Fruit fly (Drosophila melanogaster) whole organism, embryonic: ENCODE measurements around the gene CG12024.

Experiments
- Bteb2 ChIP-seq: fragments of 200-800 bp; sonication (Bioruptor generic); optimal IDR thresholded peaks from 2 replicates; lab custom pipeline; 2016; ENCODE audit warnings: missing biosample characterization, missing genetic modification characterization
- CG10654 ChIP-seq: fragments of 200-800 bp; sonication (Bioruptor generic); optimal IDR thresholded peaks from 2 replicates; lab custom pipeline; 2016; ENCODE audit warnings: missing biosample characterization, missing genetic modification characterization
- CG11093 ChIP-seq: fragments of 200-800 bp; sonication (Bioruptor generic); IDR thresholded peaks from 3 replicates; pipeline ENCODE4 v1.3.6; 2022; ENCODE audit warnings: missing biosample characterization, missing genetic modification characterization
- CG11560 ChIP-seq: fragments of 200-800 bp; sonication (Bioruptor generic); IDR thresholded peaks from 3 replicates; pipeline ENCODE4 v1.3.6; 2022; ENCODE audit warnings: missing biosample characterization, missing genetic modification characterization
- CG14014 ChIP-seq: fragments of 200-800 bp; sonication (Bioruptor generic); IDR thresholded peaks from 2 replicates; pipeline ENCODE4 v1.3.6; 2022; ENCODE audit warnings: missing biosample characterization, missing genetic modification characterization
- CG14441 ChIP-seq: fragments of 200-800 bp; sonication (Bioruptor generic); IDR thresholded peaks from 2 replicates; pipeline ENCODE4 v1.3.6; 2022; ENCODE audit warnings: missing biosample characterization, missing genetic modification characterization
- CG15011 ChIP-seq: fragments of 200-800 bp; sonication (Bioruptor generic); optimal IDR thresholded peaks from 3 replicates; lab custom pipeline; 2018; ENCODE audit warnings: missing biosample characterization, mild to moderate bottlenecking, missing genetic modification characterization
- CG1603 ChIP-seq: fragments of 200-800 bp; sonication (Bioruptor generic); optimal IDR thresholded peaks from 2 replicates; lab custom pipeline; 2019; ENCODE audit warnings: missing biosample characterization, mild to moderate bottlenecking, missing genetic modification characterization, moderate library complexity
- CG17361 ChIP-seq: fragments of 200-800 bp; sonication (Bioruptor generic); IDR thresholded peaks from 3 replicates; pipeline ENCODE4 v1.3.6; 2022; ENCODE audit warnings: missing biosample characterization, missing genetic modification characterization
- CG18619 ChIP-seq: fragments of 200-800 bp; sonication (Bioruptor generic); optimal IDR thresholded peaks from 3 replicates; lab custom pipeline; 2017; ENCODE audit warnings: missing biosample characterization, mild to moderate bottlenecking, missing genetic modification characterization
- CG2889 ChIP-seq: fragments of 200-800 bp; sonication (Bioruptor generic); IDR thresholded peaks from 3 replicates; pipeline ENCODE4 v1.3.6; 2022; ENCODE audit warnings: missing biosample characterization, missing genetic modification characterization
- CG30020 ChIP-seq: fragments of 200-800 bp; optimal IDR thresholded peaks from 2 replicates; lab custom pipeline; 2019; ENCODE audit warnings: missing biosample characterization, mild to moderate bottlenecking, missing genetic modification characterization, moderate library complexity
- CG32772 ChIP-seq: fragments of 200-800 bp; sonication (Bioruptor generic); IDR thresholded peaks from 2 replicates; pipeline ENCODE4 v1.3.6; 2022; ENCODE audit warnings: missing biosample characterization, missing genetic modification characterization
- CG4282 ChIP-seq: fragments of 200-800 bp; sonication (Bioruptor generic); optimal IDR thresholded peaks from 2 replicates; lab custom pipeline; 2016; ENCODE audit warnings: missing biosample characterization, missing genetic modification characterization
- CG4328 ChIP-seq: fragments of 200-800 bp; sonication (Bioruptor generic); optimal IDR thresholded peaks from 3 replicates; lab custom pipeline; 2017; ENCODE audit warnings: missing biosample characterization, missing genetic modification reagents, missing genetic modification characterization
- CG4424 ChIP-seq: fragments of 200-800 bp; sonication (Bioruptor generic); optimal IDR thresholded peaks from 3 replicates; lab custom pipeline; 2016; ENCODE audit warnings: missing biosample characterization, missing genetic modification characterization
- CG4730 ChIP-seq: fragments of 200-800 bp; sonication (Bioruptor generic); IDR thresholded peaks from 2 replicates; pipeline ENCODE4 v1.3.6; 2022; ENCODE audit warnings: missing biosample characterization, missing genetic modification characterization
- CG6654 ChIP-seq: fragments of 200-800 bp; sonication (Bioruptor generic); optimal IDR thresholded peaks from 2 replicates; lab custom pipeline; 2017; ENCODE audit warnings: missing biosample characterization, mild to moderate bottlenecking, missing genetic modification characterization
- CG8944 ChIP-seq: fragments of 200-800 bp; sonication (Bioruptor generic); optimal IDR thresholded peaks from 3 replicates; lab custom pipeline; 2016; ENCODE audit warnings: missing biosample characterization, missing genetic modification characterization
- CTCF ChIP-seq: fragments of 200-800 bp; sonication (Bioruptor generic); optimal IDR thresholded peaks from 2 replicates; lab custom pipeline; 2017; ENCODE audit warnings: missing biosample characterization, mild to moderate bottlenecking, missing genetic modification characterization, moderate library complexity
- Chrac-16 ChIP-seq: fragments of 200-800 bp; sonication (Bioruptor generic); optimal IDR thresholded peaks from 3 replicates; lab custom pipeline; 2016; ENCODE audit warnings: missing biosample characterization, missing genetic modification characterization
- HLH4C ChIP-seq: fragments of 200-800 bp; sonication (Bioruptor generic); IDR thresholded peaks from 3 replicates; pipeline ENCODE4 v1.3.6; 2022; ENCODE audit warnings: missing biosample characterization, missing genetic modification characterization; ENCODE audit not compliant: partially characterized antibody
- Mes4 ChIP-seq: fragments of 200-800 bp; sonication (Bioruptor generic); optimal IDR thresholded peaks from 2 replicates; lab custom pipeline; 2016; ENCODE audit warnings: missing biosample characterization, missing genetic modification characterization
- NC2β ChIP-seq: fragments of 200-800 bp; sonication (Bioruptor generic); optimal IDR thresholded peaks from 2 replicates; lab custom pipeline; 2016; ENCODE audit warnings: missing biosample characterization, missing genetic modification characterization
- NfI ChIP-seq: fragments of 200-800 bp; sonication (Bioruptor generic); optimal IDR thresholded peaks from 3 replicates; lab custom pipeline; 2018; ENCODE audit warnings: missing biosample characterization, mild to moderate bottlenecking, missing genetic modification characterization, moderate library complexity
- Oli ChIP-seq: fragments of 200-800 bp; sonication (Bioruptor generic); optimal IDR thresholded peaks from 2 replicates; lab custom pipeline; 2018; ENCODE audit warnings: missing biosample characterization, mild to moderate bottlenecking, missing genetic modification characterization, moderate library complexity
- PHDP ChIP-seq: fragments of 200-800 bp; sonication (Bioruptor generic); optimal IDR thresholded peaks from 3 replicates; lab custom pipeline; 2018; ENCODE audit warnings: missing biosample characterization, mild to moderate bottlenecking, missing genetic modification characterization, moderate library complexity
- Side ChIP-seq: fragments of 200-800 bp; sonication (Bioruptor generic); optimal IDR thresholded peaks from 2 replicates; lab custom pipeline; 2016; ENCODE audit warnings: missing biosample characterization, missing genetic modification characterization
- Sox102F ChIP-seq: fragments of 200-800 bp; sonication (Bioruptor generic); optimal IDR thresholded peaks from 2 replicates; lab custom pipeline; 2018; ENCODE audit warnings: missing biosample characterization, mild to moderate bottlenecking, missing genetic modification characterization, moderate library complexity
- Tbp ChIP-seq: fragments of >200 bp; optimal IDR thresholded peaks from 2 replicates; lab custom pipeline; 2018; ENCODE audit warnings: missing biosample characterization, missing genetic modification characterization
- ap ChIP-seq: fragments of 200-800 bp; sonication (Bioruptor generic); IDR thresholded peaks from 2 replicates; pipeline ENCODE4 v1.3.6; 2022; ENCODE audit warnings: missing biosample characterization, missing genetic modification characterization
- az2 ChIP-seq: fragments of 200-800 bp; sonication (Bioruptor generic); optimal IDR thresholded peaks from 3 replicates; lab custom pipeline; 2016; ENCODE audit warnings: missing biosample characterization, missing genetic modification characterization
- ci ChIP-seq: fragments of 200-800 bp; sonication (Bioruptor generic); IDR thresholded peaks from 3 replicates; pipeline ENCODE4 v1.3.6; 2022; ENCODE audit warnings: missing biosample characterization, missing genetic modification characterization
- danr ChIP-seq: fragments of 200-800 bp; sonication (Bioruptor generic); IDR thresholded peaks from 2 replicates; pipeline ENCODE4 v1.3.6; 2022; ENCODE audit warnings: missing biosample characterization, missing genetic modification characterization
- disco-r ChIP-seq: fragments of 200-800 bp; sonication (Bioruptor generic); optimal IDR thresholded peaks from 2 replicates; lab custom pipeline; 2016; ENCODE audit warnings: missing biosample characterization, missing genetic modification characterization
- dmrt99B ChIP-seq: fragments of 200-800 bp; sonication (Bioruptor generic); optimal IDR thresholded peaks from 2 replicates; lab custom pipeline; 2018; ENCODE audit warnings: missing biosample characterization, mild to moderate bottlenecking, missing genetic modification characterization, moderate library complexity
- eyg ChIP-seq: fragments of 200-800 bp; sonication (Bioruptor generic); optimal IDR thresholded peaks from 3 replicates; lab custom pipeline; 2016; ENCODE audit warnings: missing biosample characterization, missing genetic modification characterization
- fd102C ChIP-seq: fragments of 200-800 bp; sonication (Bioruptor generic); optimal IDR thresholded peaks from 2 replicates; lab custom pipeline; 2018; ENCODE audit warnings: missing biosample characterization, mild to moderate bottlenecking, missing genetic modification characterization, moderate library complexity
- fd3F ChIP-seq: fragments of 200-800 bp; sonication (Bioruptor generic); optimal IDR thresholded peaks from 2 replicates; lab custom pipeline; 2018; ENCODE audit warnings: missing biosample characterization, mild to moderate bottlenecking, missing genetic modification characterization, moderate library complexity
- fd64A ChIP-seq: fragments of 200-800 bp; sonication (Bioruptor generic); optimal IDR thresholded peaks from 3 replicates; lab custom pipeline; 2018; ENCODE audit warnings: missing biosample characterization, mild to moderate bottlenecking, missing genetic modification characterization
- gce ChIP-seq: fragments of 200-800 bp; sonication (Bioruptor generic); IDR thresholded peaks from 3 replicates; pipeline ENCODE4 v1.3.6; 2022; ENCODE audit warnings: missing biosample characterization, missing genetic modification characterization
- inv ChIP-seq: fragments of 200-800 bp; sonication (Bioruptor generic); IDR thresholded peaks from 2 replicates; pipeline ENCODE4 v1.3.6; 2022; ENCODE audit warnings: missing biosample characterization, missing genetic modification characterization; ENCODE audit not compliant: partially characterized antibody
- lab ChIP-seq: fragments of 200-800 bp; sonication (Bioruptor generic); optimal IDR thresholded peaks from 3 replicates; lab custom pipeline; 2017; ENCODE audit warnings: missing biosample characterization, missing genetic modification characterization, mild to moderate bottlenecking, moderate library complexity, missing genetic modification reagents
- lola ChIP-seq, 3 experiments: fragments of >200 bp in 2 of 3; fragments of 200-800 bp in 1 of 3; sonication (Bioruptor generic) in 1 of 3; optimal IDR thresholded peaks; 2 replicates each; lab custom pipeline; 2017 to 2019; ENCODE audit warnings: missing biosample characterization in 3 of 3, missing genetic modification characterization in 3 of 3, mild to moderate bottlenecking in 1 of 3, moderate library complexity in 1 of 3
- mam ChIP-seq: fragments of 200-800 bp; sonication (Bioruptor generic); optimal IDR thresholded peaks from 3 replicates; lab custom pipeline; 2016; ENCODE audit warnings: missing biosample characterization, missing genetic modification characterization
- nom ChIP-seq: fragments of 200-800 bp; sonication (Bioruptor generic); optimal IDR thresholded peaks from 2 replicates; lab custom pipeline; 2017; ENCODE audit warnings: missing biosample characterization, missing genetic modification characterization, mild to moderate bottlenecking, moderate library complexity, missing genetic modification reagents
- pum ChIP-seq: fragments of 200-800 bp; sonication (Bioruptor generic); optimal IDR thresholded peaks from 2 replicates; lab custom pipeline; 2016; ENCODE audit warnings: missing biosample characterization, missing genetic modification characterization
- schlank ChIP-seq: fragments of 200-800 bp; sonication (Bioruptor generic); optimal IDR thresholded peaks from 2 replicates; lab custom pipeline; 2018; ENCODE audit warnings: missing biosample characterization, mild to moderate bottlenecking, missing genetic modification characterization
- shn ChIP-seq: fragments of 200-800 bp; sonication (Bioruptor generic); optimal IDR thresholded peaks from 3 replicates; lab custom pipeline; 2016; ENCODE audit warnings: missing biosample characterization, missing genetic modification characterization
- slbo ChIP-seq: fragments of 200-800 bp; sonication (Bioruptor generic); IDR thresholded peaks from 2 replicates; pipeline ENCODE4 v1.3.6; 2022; ENCODE audit warnings: missing biosample characterization, missing genetic modification characterization
- sr ChIP-seq: fragments of 200-800 bp; sonication (Bioruptor generic); IDR thresholded peaks from 3 replicates; pipeline ENCODE4 v1.3.6; 2022; ENCODE audit warnings: missing biosample characterization, missing genetic modification characterization
- stc ChIP-seq: fragments of 200-800 bp; sonication (Bioruptor generic); IDR thresholded peaks from 2 replicates; pipeline ENCODE4 v1.3.6; 2022; ENCODE audit warnings: missing biosample characterization, missing genetic modification characterization

The CG12024 gene

DNA sequence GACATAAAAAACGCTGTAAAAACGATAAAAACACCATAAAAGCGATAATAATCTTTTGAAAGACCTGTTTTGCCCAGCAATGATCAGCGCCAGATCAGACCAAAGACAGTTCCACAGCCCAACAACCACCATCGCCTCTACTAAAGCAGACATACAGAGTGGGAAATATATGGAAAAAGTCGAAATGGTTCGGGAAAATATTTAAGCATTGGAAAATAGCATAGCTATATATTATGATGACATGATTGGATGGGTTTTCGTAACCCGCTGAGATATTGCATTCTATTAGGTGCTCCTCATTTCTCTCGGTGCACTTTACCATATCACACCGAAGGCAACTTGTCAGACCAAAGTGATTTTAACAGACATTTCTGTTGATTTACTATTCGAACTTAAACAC, 48.3 kb upstream of the CG12024 start (continued):
- no peak for TF ChIP-seq HLH4C
- peak; percentile 94 for TF ChIP-seq slbo (GFP tag; lab: Robert Waterston, UW)
- peak; percentile 82 for TF ChIP-seq CG18619
- peak; percentile 84; the same call in 1 of the 3 replicates for TF ChIP-seq gce (GFP tag; lab: Robert Waterston, UW)
- TF ChIP-seq stc (GFP tag; lab: Robert Waterston, UW): peak; percentile 87
- peak; percentile 95 for TF ChIP-seq CG14441 (GFP tag; lab: Robert Waterston, UW)
- TF ChIP-seq fd3F (GFP tag; lab: Kevin White, UChicago): peak; percentile 91
- peak; percentile 84 for TF ChIP-seq eyg (GFP tag; lab: Kevin White, UChicago)
- no peak for TF ChIP-seq CG15011 (GFP tag; lab: Kevin White, UChicago)
- TF ChIP-seq Sox102F (GFP tag; lab: Kevin White, UChicago): peak; percentile 89
- peak; percentile 46 for TF ChIP-seq CTCF
- peak; percentile 79 for TF ChIP-seq CG11560 (tag; lab: Robert Waterston, UW)
- TF ChIP-seq Mes4 (GFP tag; lab: Kevin White, UChicago): peak; percentile 81
- TF ChIP-seq shn (GFP tag; lab: Kevin White, UChicago): peak; percentile 80
- peak; percentile 87 for TF ChIP-seq mam (GFP tag; lab: Kevin White, UChicago)
- TF ChIP-seq CG4424: peak; percentile 91
- TF ChIP-seq Tbp (GFP tag; lab: Kevin White, UChicago): no peak
- TF ChIP-seq pum (GFP tag; lab: Kevin White, UChicago): peak; percentile 86
- peak; percentile 83 for TF ChIP-seq CG10654 (GFP tag; lab: Kevin White, UChicago)
- TF ChIP-seq CG30020 (tag; lab: Kevin White, UChicago): peak; percentile 24
- TF ChIP-seq CG8944: peak; percentile 83
- peak; percentile 83 for TF ChIP-seq CG32772
- peak; percentile 84 for TF ChIP-seq NfI (GFP tag; lab: Kevin White, UChicago)
- peak; percentile 87 for TF ChIP-seq Chrac-16 (GFP tag; lab: Kevin White, UChicago)
- TF ChIP-seq inv (GFP tag; lab: Robert Waterston, UW): no peak
- peak; percentile 90 for TF ChIP-seq PHDP
- peak; percentile 49 for TF ChIP-seq fd64A (GFP tag; lab: Kevin White, UChicago)
- TF ChIP-seq CG6654 (GFP tag; lab: Kevin White, UChicago): peak; percentile 31
- TF ChIP-seq CG1603 (tag; lab: Kevin White, UChicago): peak; percentile 95
- TF ChIP-seq Bteb2: peak; percentile 87
- peak; percentile 80 for TF ChIP-seq disco-r (GFP tag; lab: Kevin White, UChicago)
- TF ChIP-seq CG4328: no peak
- peak; percentile 83 for TF ChIP-seq ap (GFP tag; lab: Robert Waterston, UW)
- peak; percentile 66 for TF ChIP-seq nom (GFP tag; lab: Kevin White, UChicago)
- peak; percentile 92 for TF ChIP-seq dmrt99B (tag; lab: Kevin White, UChicago)
- peak; percentile 82 for TF ChIP-seq CG17361
- TF ChIP-seq Side: peak; percentile 88
- TF ChIP-seq NC2β (GFP tag; lab: Kevin White, UChicago): peak; percentile 70
- peak; percentile 87 for TF ChIP-seq Oli (tag; lab: Kevin White, UChicago)
- peak; percentile 92 for TF ChIP-seq CG4730 (GFP tag; lab: Robert Waterston, UW)
- peak; percentile 84 for TF ChIP-seq az2
- TF ChIP-seq danr (GFP tag; lab: Robert Waterston, UW): peak; percentile 85
- TF ChIP-seq CG11093 (GFP tag; lab: Robert Waterston, UW): peak; percentile 76; the same call in 2 of the 3 replicates
- TF ChIP-seq lola (GFP tag; optimal IDR thresholded peaks at IDR 0.05; lab: Kevin White, UChicago): peak in 1 of 3 experiments; percentile 64
- peak; percentile 33 for TF ChIP-seq fd102C (GFP tag; lab: Kevin White, UChicago)
- peak; percentile 81 for TF ChIP-seq CG4282
- TF ChIP-seq schlank: peak; percentile 80
- TF ChIP-seq ci: peak; percentile 94
- peak; percentile 84 for TF ChIP-seq CG2889 (GFP tag; lab: Robert Waterston, UW)
- TF ChIP-seq sr: peak; percentile 82
- TF ChIP-seq lab (GFP tag; lab: Kevin White, UChicago): peak; percentile 94
- peak; percentile 95 for TF ChIP-seq CG14014 (GFP tag; lab: Robert Waterston, UW)
